Worm (Caenorhabditis elegans) whole organism, L4 larva: Measurements from ENCODE around the gene K01A6.8.

ENCODE experiments used
- D1046.2 ChIP-seq: fragments of 200-800 bp; sonication (Bioruptor generic); IDR thresholded peaks from 2 replicates; pipeline ENCODE4 v1.3.6; 2022; ENCODE audit warnings: missing genetic modification characterization, missing compliant biosample characterization
- F10B5.3 ChIP-seq: sonication (generic microtip); optimal IDR thresholded peaks from 2 replicates; lab custom pipeline; 2016; ENCODE audit warnings: mild to moderate bottlenecking, missing genetic modification characterization, missing compliant biosample characterization
- Y5F2A.4 ChIP-seq: fragments of 200-800 bp; sonication (Bioruptor generic); optimal IDR thresholded peaks from 2 replicates; lab custom pipeline; 2018; ENCODE audit warnings: mild to moderate bottlenecking, missing genetic modification characterization, missing compliant biosample characterization
- Y75B8A.6 ChIP-seq: fragments of 200-800 bp; sonication (Bioruptor generic); IDR thresholded peaks from 2 replicates; pipeline ENCODE4 v1.3.6; 2022; ENCODE audit warnings: missing genetic modification reagents, missing genetic modification characterization, missing compliant biosample characterization
- aly-2 ChIP-seq: sonication (generic microtip); optimal IDR thresholded peaks from 2 replicates; lab custom pipeline; 2018; ENCODE audit warnings: missing biosample characterization, missing genetic modification characterization
- attf-4 ChIP-seq: sonication (generic microtip); optimal IDR thresholded peaks from 3 replicates; lab custom pipeline; 2017; ENCODE audit warnings: missing biosample characterization, missing genetic modification characterization
- ceh-20 ChIP-seq: fragments of 200-800 bp; sonication (Bioruptor generic); IDR thresholded peaks from 2 replicates; pipeline ENCODE4 v1.3.6; 2022; ENCODE audit warnings: missing genetic modification reagents, missing genetic modification characterization, missing compliant biosample characterization
- daf-16 ChIP-seq, 3 experiments: sonication (generic microtip); optimal IDR thresholded peaks; 2 replicates each; lab custom pipeline; 2016 to 2017; ENCODE audit warnings: missing genetic modification characterization in 3 of 3, missing genetic modification reagents in 3 of 3, mild to moderate bottlenecking in 2 of 3, missing compliant biosample characterization in 2 of 3, missing biosample characterization in 1 of 3, moderate library complexity in 1 of 3
- dmd-6 ChIP-seq: fragments of 200-800 bp; sonication (Bioruptor generic); IDR thresholded peaks from 2 replicates; pipeline ENCODE4 v1.3.6; 2022; ENCODE audit warnings: missing genetic modification reagents, missing genetic modification characterization, missing compliant biosample characterization
- dve-1 ChIP-seq: sonication (generic microtip); optimal IDR thresholded peaks from 2 replicates; lab custom pipeline; 2017; ENCODE audit warnings: antibody characterized with exemption, mild to moderate bottlenecking, missing genetic modification characterization, missing compliant biosample characterization; ENCODE audit not compliant: insufficient read depth
- egl-27 ChIP-seq: sonication (generic microtip); optimal IDR thresholded peaks from 3 replicates; lab custom pipeline; 2017; ENCODE audit warnings: missing biosample characterization, missing genetic modification reagents, missing genetic modification characterization
- fkh-10 ChIP-seq: fragments of 150-350 bp; optimal IDR thresholded peaks from 2 replicates; lab custom pipeline; 2014; ENCODE audit warnings: missing biosample characterization, missing genetic modification reagents, missing genetic modification characterization
- fos-1 ChIP-seq: fragments of 150-350 bp; optimal IDR thresholded peaks from 2 replicates; lab custom pipeline; 2014; ENCODE audit warnings: missing biosample characterization, missing genetic modification characterization
- hlh-11 ChIP-seq: fragments of 200-800 bp; sonication (Bioruptor generic); optimal IDR thresholded peaks from 2 replicates; lab custom pipeline; 2018; ENCODE audit warnings: mild to moderate bottlenecking, missing genetic modification characterization, missing compliant biosample characterization
- hlh-30 ChIP-seq: sonication (generic microtip); optimal IDR thresholded peaks from 2 replicates; lab custom pipeline; 2017; ENCODE audit warnings: antibody characterized with exemption, mild to moderate bottlenecking, missing genetic modification characterization, missing compliant biosample characterization; ENCODE audit not compliant: insufficient read depth
- lin-39 ChIP-seq: fragments of 150-350 bp; optimal IDR thresholded peaks from 2 replicates; lab custom pipeline; 2014; ENCODE audit warnings: missing biosample characterization, missing genetic modification reagents, missing genetic modification characterization
- lir-3 ChIP-seq: sonication (generic microtip); optimal IDR thresholded peaks from 2 replicates; lab custom pipeline; 2016; ENCODE audit warnings: mild to moderate bottlenecking, missing genetic modification characterization, missing compliant biosample characterization
- madf-5 ChIP-seq, 2 experiments: fragments of 200-800 bp; sonication (Bioruptor generic); IDR thresholded peaks; 2 replicates each; pipeline ENCODE4 v1.3.6; 2022; ENCODE audit warnings: missing compliant biosample characterization in 2 of 2, missing genetic modification characterization in 2 of 2
- mdl-1 ChIP-seq, 2 experiments: fragments of 150-350 bp in 1 of 2; sonication (generic microtip) in 1 of 2; optimal IDR thresholded peaks; 2 replicates each; lab custom pipeline; 2014 to 2017; ENCODE audit warnings: missing biosample characterization in 2 of 2, missing genetic modification characterization in 2 of 2
- mdt-29 ChIP-seq: fragments of 200-800 bp; sonication (Bioruptor generic); IDR thresholded peaks from 2 replicates; pipeline ENCODE4 v1.3.6; 2022; ENCODE audit warnings: missing genetic modification reagents, missing genetic modification characterization, missing compliant biosample characterization
- mes-2 ChIP-seq: sonication (generic microtip); optimal IDR thresholded peaks from 2 replicates; lab custom pipeline; 2016; ENCODE audit warnings: missing genotype, mild to moderate bottlenecking, missing genetic modification characterization, missing compliant biosample characterization; ENCODE audit not compliant: poor library complexity, severe bottlenecking
- mxl-2 ChIP-seq: fragments of 200-800 bp; sonication (Bioruptor generic); conservative IDR thresholded peaks from 2 replicates; pipeline ENCODE4 v1.3.6; 2022; ENCODE audit warnings: missing genetic modification reagents, missing genetic modification characterization, missing compliant biosample characterization
- nhr-10 ChIP-seq: fragments of 150-350 bp; optimal IDR thresholded peaks from 2 replicates; lab custom pipeline; 2014; ENCODE audit warnings: missing biosample characterization, missing genetic modification characterization
- nhr-11 ChIP-seq: fragments of 150-350 bp; optimal IDR thresholded peaks from 2 replicates; lab custom pipeline; 2014; ENCODE audit warnings: missing biosample characterization, missing genetic modification characterization
- nhr-48 ChIP-seq: sonication (generic microtip); optimal IDR thresholded peaks from 2 replicates; lab custom pipeline; 2016; ENCODE audit warnings: mild to moderate bottlenecking, missing genetic modification characterization, missing compliant biosample characterization
- rbr-2 ChIP-seq: sonication (generic microtip); optimal IDR thresholded peaks from 2 replicates; lab custom pipeline; 2016; ENCODE audit warnings: missing genotype, missing genetic modification characterization, missing compliant biosample characterization
- skn-1 ChIP-seq: fragments of 150-350 bp; optimal IDR thresholded peaks from 2 replicates; lab custom pipeline; 2014; ENCODE audit warnings: missing biosample characterization, missing genetic modification characterization
- snpc-1.2 ChIP-seq: fragments of 200-800 bp; sonication (Bioruptor generic); IDR thresholded peaks from 2 replicates; pipeline ENCODE4 v1.3.6; 2022; ENCODE audit warnings: missing genetic modification reagents, missing genetic modification characterization, missing compliant biosample characterization
- snpc-4 ChIP-seq: fragments of 150-350 bp; optimal IDR thresholded peaks from 2 replicates; lab custom pipeline; 2014; ENCODE audit warnings: missing biosample characterization, missing genetic modification characterization
- tra-1 ChIP-seq: fragments of 200-800 bp; sonication (Bioruptor generic); IDR thresholded peaks from 2 replicates; pipeline ENCODE4 v1.3.6; 2022; ENCODE audit warnings: missing genetic modification reagents, missing genetic modification characterization, missing compliant biosample characterization
- unc-130 ChIP-seq: sonication (generic microtip); optimal IDR thresholded peaks from 2 replicates; lab custom pipeline; 2016; ENCODE audit warnings: missing genetic modification reagents, missing genetic modification characterization, missing compliant biosample characterization
- unc-62 ChIP-seq, 3 experiments: fragments of 150-350 bp in 1 of 3; sonication (generic microtip); optimal IDR thresholded peaks in 2 of 3; peaks in 1 of 3; 1 replicate in 1 of 3; 2 replicates in 2 of 3; lab custom pipeline; 2014 to 2017; ENCODE audit warnings: missing biosample characterization in 3 of 3, missing genetic modification characterization in 3 of 3, missing genetic modification reagents in 3 of 3, missing genotype in 1 of 3
- zfp-3 ChIP-seq: fragments of 200-800 bp; sonication (Bioruptor generic); conservative IDR thresholded peaks from 2 replicates; pipeline ENCODE4 v1.3.6; 2022; ENCODE audit warnings: missing genetic modification reagents, missing genetic modification characterization, missing compliant biosample characterization
- ztf-7 ChIP-seq: fragments of 150-350 bp; optimal IDR thresholded peaks from 2 replicates; lab custom pipeline; 2014; ENCODE audit warnings: missing biosample characterization, missing genetic modification characterization

K01A6.8 gene

DNA sequence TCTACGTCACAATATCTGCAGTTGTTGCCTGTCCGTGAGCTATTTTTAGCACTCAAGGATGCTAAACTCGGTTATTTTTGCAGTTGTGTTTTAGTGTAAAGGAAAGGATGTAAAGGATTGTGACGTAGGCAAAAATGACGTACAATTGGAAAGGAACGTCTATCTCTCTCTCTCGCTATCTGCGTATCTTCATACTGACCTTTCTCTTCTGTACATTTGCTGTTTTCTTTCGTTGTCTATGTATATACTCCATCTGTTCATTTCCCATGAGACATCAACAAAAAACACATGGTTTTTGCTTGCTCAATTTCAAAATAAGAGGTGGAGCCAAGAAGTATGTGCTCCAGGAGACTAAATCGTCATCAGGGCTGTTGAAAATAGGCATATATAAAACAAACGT, 7.1 kb upstream of the K01A6.8 start:
- TF ChIP-seq hlh-11 (peak; percentile 62), ceh-20 (GFP tag; lab: Robert Waterston, UW) (0 out of 2 replicates have a peak, but pooled peaks have one; percentile 22), nhr-11 (tag; lab: Kevin White, UChicago) (no peak), dmd-6 (0 out of 2 replicates have a peak, but pooled peaks have one; percentile 13), rbr-2 (tag; lab: Kevin White, UChicago) (peak; percentile 20), unc-62 (GFP tag; optimal IDR thresholded peaks at IDR 0.05 in 1 of 2; lab: Kevin White, UChicago) (peak in 1 of 2 experiments; percentile 71), unc-62 (tag; optimal IDR thresholded peaks at IDR 0.05; lab: Kevin White, UChicago) (no peak), daf-16 (GFP tag; optimal IDR thresholded peaks at IDR 0.05; lab: Kevin White, UChicago) (peak in 1 of 2 experiments; percentile 88), daf-16 (tag; optimal IDR thresholded peaks at IDR 0.05; lab: Kevin White, UChicago) (no peak), hlh-30 (tag; lab: Kevin White, UChicago) (peak; percentile 63), snpc-1.2 (GFP tag; lab: Robert Waterston, UW) (no peak), mdl-1 (tag; optimal IDR thresholded peaks at IDR 0.05; lab: Kevin White, UChicago) (peak in 1 of 2 experiments; percentile 52), fos-1 (tag; lab: Kevin White, UChicago) (no peak)

DNA sequence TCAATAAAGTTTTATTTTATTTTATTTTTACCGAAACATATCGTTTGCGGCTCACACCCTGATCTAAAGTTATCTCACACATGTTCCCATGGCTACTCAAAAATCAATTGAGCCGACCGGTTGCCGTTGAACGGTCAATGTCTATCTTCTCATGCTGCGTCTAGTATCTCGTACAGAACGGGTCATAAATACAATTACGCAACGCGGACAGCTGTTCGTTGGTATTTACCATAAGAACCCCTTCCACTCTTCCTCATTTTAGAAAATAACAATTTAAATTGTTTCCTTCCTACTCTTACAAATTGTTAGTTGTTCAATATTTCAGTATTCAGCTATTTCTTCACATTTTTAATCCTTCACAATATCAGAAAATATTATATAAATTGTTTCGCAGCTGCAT, 6.6 kb upstream of the K01A6.8 start:
- TF ChIP-seq ceh-20 (GFP tag; lab: Robert Waterston, UW), result no peak
- no peak for TF ChIP-seq unc-130 (GFP tag; lab: Kevin White, UChicago)
- TF ChIP-seq lir-3, result no peak
- TF ChIP-seq fos-1 (tag; lab: Kevin White, UChicago), result no peak
- TF ChIP-seq skn-1 (tag; lab: Kevin White, UChicago), result no peak
- TF ChIP-seq nhr-48 (tag; lab: Kevin White, UChicago), result no peak
- no peak for TF ChIP-seq ztf-7 (tag; lab: Kevin White, UChicago)

DNA sequence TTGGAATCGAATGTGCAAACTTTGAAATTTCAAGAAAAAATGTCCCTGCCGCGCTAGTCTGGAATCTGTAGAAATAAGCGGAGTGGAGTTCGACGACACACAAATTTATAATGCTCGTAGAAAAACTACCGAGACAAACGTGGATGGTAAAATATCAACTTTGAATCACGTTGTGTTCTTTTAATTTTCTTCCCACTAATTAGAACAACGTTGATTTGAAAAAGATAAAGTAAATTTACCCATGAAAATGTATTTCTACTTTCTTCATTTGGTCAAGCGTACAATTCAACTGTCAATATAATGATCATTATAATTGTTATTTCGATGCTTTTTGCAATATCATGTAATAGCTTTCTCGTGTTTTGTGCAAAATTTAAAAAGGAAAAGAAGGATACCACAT, 5.2 kb upstream of the K01A6.8 start, which contains the start of gene K01A6.5:
Gene K01A6.5, plus strand, starts transcription at position 301 of the 400 bp plus-strand sequence.
- TF ChIP-seq fos-1 (tag; lab: Kevin White, UChicago), result no peak
- no peak for TF ChIP-seq egl-27 (tag; lab: Kevin White, UChicago)
- TF ChIP-seq aly-2 (tag; lab: Kevin White, UChicago), result no peak
- TF ChIP-seq mes-2 (tag; lab: Kevin White, UChicago), result no peak
- TF ChIP-seq zfp-3 (GFP tag; lab: Robert Waterston, UW), result no peak

DNA sequence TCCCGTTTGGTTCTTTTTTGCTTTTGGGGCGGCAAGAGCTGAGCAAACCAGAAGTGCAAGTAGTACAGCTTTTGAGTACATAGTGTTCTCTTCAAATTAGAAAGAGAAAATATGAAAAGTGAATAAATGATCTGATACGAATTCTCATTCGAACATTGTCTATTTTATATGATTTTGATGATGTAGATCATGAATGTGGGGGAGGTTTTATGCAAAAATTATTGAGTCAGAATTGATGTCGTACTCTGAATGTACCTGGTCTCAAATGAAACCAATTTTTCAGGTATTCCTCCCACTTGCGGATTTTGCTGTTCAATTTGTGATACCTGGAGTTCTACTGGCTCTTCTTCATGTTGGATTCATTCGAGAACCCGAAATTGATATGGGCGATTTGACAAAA, 3.0 kb upstream of the K01A6.8 start, which contains the start of gene K01A6.4:
Gene K01A6.4, minus strand, starts transcription at position 101 of the 400 bp plus-strand sequence.
- no peak for TF ChIP-seq snpc-4 (tag; lab: Kevin White, UChicago)
- TF ChIP-seq aly-2 (tag; lab: Kevin White, UChicago), result no peak
- TF ChIP-seq Y5F2A.4 (GFP tag; lab: Kevin White, UChicago), result no peak
- no peak for TF ChIP-seq nhr-10
- TF ChIP-seq tra-1 (GFP tag; lab: Robert Waterston, UW), result no peak
- no peak for TF ChIP-seq F10B5.3 (tag; lab: Kevin White, UChicago)
- TF ChIP-seq attf-4 (tag; lab: Kevin White, UChicago), result no peak
- no peak for TF ChIP-seq skn-1 (tag; lab: Kevin White, UChicago)
- TF ChIP-seq fkh-10 (GFP tag; lab: Kevin White, UChicago), result no peak
- no peak for TF ChIP-seq dve-1 (tag; lab: Kevin White, UChicago)
- TF ChIP-seq lir-3, result no peak
- no peak for TF ChIP-seq D1046.2 (GFP tag; lab: Robert Waterston, UW)
- no peak for TF ChIP-seq mxl-2 (GFP tag; lab: Robert Waterston, UW)
- TF ChIP-seq mdt-29 (GFP tag; lab: Robert Waterston, UW), result no peak
- no peak for TF ChIP-seq rbr-2 (tag; lab: Kevin White, UChicago)
- TF ChIP-seq madf-5 (GFP tag; IDR thresholded peaks at IDR 0.05; lab: Robert Waterston, UW), result no peak
- no peak for TF ChIP-seq lin-39 (tag; lab: Kevin White, UChicago)
- no peak for TF ChIP-seq Y75B8A.6
